Worm (Caenorhabditis elegans): ENCODE measurements around the gene srw-107.

The srw-107 gene

DNA sequence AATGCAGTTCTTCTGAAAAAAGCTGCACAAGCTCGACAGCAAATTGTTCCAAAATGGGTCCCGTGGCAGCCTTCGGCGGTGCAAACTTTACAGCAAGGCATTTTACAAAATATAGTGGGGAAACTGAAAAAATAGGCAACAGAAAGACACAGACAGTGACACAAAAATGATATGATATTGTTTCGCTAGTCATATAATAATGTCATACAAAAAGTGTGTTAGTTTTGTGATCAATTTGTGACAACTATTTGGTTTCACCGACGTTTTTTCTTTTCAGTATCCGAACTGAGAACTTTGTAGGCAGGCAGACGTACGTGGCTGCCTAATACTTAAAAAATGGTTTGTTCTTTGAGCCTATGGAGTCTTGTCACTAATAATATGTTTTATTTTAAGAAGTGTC, 2.0 kb downstream of the srw-107 start, which contains the start of gene nhr-210:
TSS of gene nhr-210 (minus strand) at position 101 of the 400 bp plus-strand sequence.
- TF ChIP-seq Y116A8C.19 (tag; optimal IDR thresholded peaks at IDR 0.05; ENCODE audit: borderline replicate concordance) (no peak), nhr-85 (tag) (peak; percentile 25), efl-1 (optimal IDR thresholded peaks at IDR 0.05) (no peak), efl-1 (GFP tag; optimal IDR thresholded peaks at IDR 0.05 in 1 of 2) (peak in 1 of 2 experiments; percentile 36)

DNA sequence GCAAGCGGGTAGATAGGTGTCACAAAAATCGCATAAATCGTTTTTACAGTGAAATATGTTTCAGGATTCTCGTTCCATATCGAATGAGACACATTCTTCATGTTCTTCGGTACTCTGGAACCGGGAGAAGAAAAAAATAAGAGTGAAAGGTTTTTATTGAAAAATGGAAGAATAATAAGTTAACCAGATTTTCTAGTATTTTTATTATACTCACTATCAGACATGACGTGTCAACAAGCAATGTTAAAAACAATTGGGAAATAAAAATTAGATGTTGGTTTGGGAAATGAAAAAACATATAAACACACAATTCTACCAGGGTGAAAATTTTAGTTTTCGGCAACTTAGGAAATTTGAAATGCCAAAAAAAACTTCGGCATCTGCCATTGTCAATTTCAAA, 9.0 kb downstream of the srw-107 start, which contains the start of gene srh-37:
TSS of gene srh-37 (minus strand) at position 101 of the 400 bp plus-strand sequence.
- TF ChIP-seq elt-3 (tag; optimal IDR thresholded peaks at IDR 0.05) (no peak), F16B12.6 (tag; optimal IDR thresholded peaks at IDR 0.05) (no peak), rnt-1 (tag; optimal IDR thresholded peaks at IDR 0.05) (no peak), fkh-4 (tag; optimal IDR thresholded peaks at IDR 0.05; ENCODE audit: borderline replicate concordance) (no peak), nhr-11 (tag; optimal IDR thresholded peaks at IDR 0.05) (no peak), ceh-88 (GFP tag; IDR thresholded peaks at IDR 0.05) (no peak), ceh-90 (tag; optimal IDR thresholded peaks at IDR 0.05) (no peak), alr-1 (tag; optimal IDR thresholded peaks at IDR 0.05; ENCODE audit: borderline replicate concordance) (no peak), unc-30 (tag; optimal IDR thresholded peaks at IDR 0.05) (no peak), fkh-10 (GFP tag; optimal IDR thresholded peaks at IDR 0.05) (no peak), tbx-2 (tag; optimal IDR thresholded peaks at IDR 0.05) (no peak), lin-35 (GFP tag; optimal IDR thresholded peaks at IDR 0.05) (no peak), aha-1 (tag; optimal IDR thresholded peaks at IDR 0.05) (no peak), ceh-63 (GFP tag; optimal IDR thresholded peaks at IDR 0.05) (no peak), ztf-4 (tag; optimal IDR thresholded peaks at IDR 0.05) (no peak), nhr-28 (tag; optimal IDR thresholded peaks at IDR 0.05) (no peak)

DNA sequence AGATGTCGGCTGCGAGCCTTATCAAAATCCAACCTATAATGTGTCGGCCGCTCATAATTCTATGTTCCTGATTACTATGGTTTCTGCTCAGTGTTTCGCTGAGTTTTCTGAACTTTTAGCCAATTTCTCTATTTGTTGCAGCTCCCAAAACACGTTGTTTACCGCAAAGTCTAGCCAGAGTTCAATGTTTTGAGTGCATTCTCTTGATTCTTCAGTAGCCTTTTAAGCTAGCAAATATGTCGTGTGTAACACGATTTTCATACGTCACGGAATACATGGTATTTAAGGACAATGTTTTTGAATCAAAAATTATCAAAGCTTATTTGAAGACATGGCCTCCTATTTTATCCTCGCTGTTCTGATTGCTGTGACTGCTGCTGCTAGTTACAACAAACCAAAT, 16.2 kb downstream of the srw-107 start, which contains the start of gene srlf-19:
TSS of gene srlf-19 (plus strand) at position 301 of the 400 bp plus-strand sequence.
- TF ChIP-seq nhr-20 (tag; optimal IDR thresholded peaks at IDR 0.05) (no peak), lir-3 (tag; optimal IDR thresholded peaks at IDR 0.05; ENCODE audit: poor library complexity) (no peak), nhr-90 (tag; optimal IDR thresholded peaks at IDR 0.05; ENCODE audit: poor library complexity) (no peak), efl-1 (optimal IDR thresholded peaks at IDR 0.05) (no peak), efl-1 (GFP tag; optimal IDR thresholded peaks at IDR 0.05 in 1 of 2) (no peak), ztf-11 (tag; optimal IDR thresholded peaks at IDR 0.05) (no peak), hpl-2 (GFP tag; optimal IDR thresholded peaks at IDR 0.05) (no peak), irx-1 (tag; optimal IDR thresholded peaks at IDR 0.05) (no peak), lin-35 (GFP tag; optimal IDR thresholded peaks at IDR 0.05) (no peak), ceh-90 (tag; optimal IDR thresholded peaks at IDR 0.05) (no peak), C16A3.4 (tag; optimal IDR thresholded peaks at IDR 0.05) (no peak), elt-2 (tag; optimal IDR thresholded peaks at IDR 0.05) (no peak), alr-1 (tag; optimal IDR thresholded peaks at IDR 0.05; ENCODE audit: borderline replicate concordance) (no peak), nhr-71 (tag; optimal IDR thresholded peaks at IDR 0.05) (no peak), mep-1 (tag; optimal IDR thresholded peaks at IDR 0.05) (no peak), unc-30 (tag; optimal IDR thresholded peaks at IDR 0.05) (no peak), mab-9 (GFP tag; IDR thresholded peaks at IDR 0.05) (no peak), egl-13 (tag; optimal IDR thresholded peaks at IDR 0.05) (no peak), fos-1 (tag; optimal IDR thresholded peaks at IDR 0.05) (no peak)

DNA sequence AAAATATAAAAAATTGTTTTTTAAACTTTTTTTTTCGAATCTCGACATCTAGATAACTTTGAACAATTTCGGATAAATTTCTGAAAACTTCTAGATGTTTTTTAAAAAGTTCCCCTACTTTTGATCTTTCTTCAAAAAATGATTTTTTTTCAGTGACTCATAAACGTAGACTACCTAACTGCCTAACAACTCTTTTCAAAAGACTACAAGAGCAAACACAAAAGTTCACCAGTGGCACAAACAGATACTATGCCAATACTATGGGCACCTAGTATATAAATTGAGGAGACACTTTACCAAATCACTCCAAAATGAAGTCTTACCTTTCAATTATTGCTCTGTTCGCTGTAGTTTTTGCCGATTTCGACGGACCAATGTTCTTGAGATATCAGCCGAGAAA, 17.7 kb downstream of the srw-107 start, which contains the start of gene srlf-35:
TSS of gene srlf-35 (plus strand) at position 301 of the 400 bp plus-strand sequence.
- TF ChIP-seq ceh-8 (GFP tag; optimal IDR thresholded peaks at IDR 0.05) (no peak), nhr-11 (tag; optimal IDR thresholded peaks at IDR 0.05) (no peak), ama-1 (optimal IDR thresholded peaks at IDR 0.05) (no peak), efl-3 (GFP tag; optimal IDR thresholded peaks at IDR 0.05) (no peak), fkh-10 (GFP tag; optimal IDR thresholded peaks at IDR 0.05) (no peak), skn-1 (tag; optimal IDR thresholded peaks at IDR 0.05) (no peak), unc-98 (GFP tag; IDR thresholded peaks at IDR 0.05) (no peak), egl-13 (tag; optimal IDR thresholded peaks at IDR 0.05) (no peak), pag-3 (tag; optimal IDR thresholded peaks at IDR 0.05; ENCODE audit: borderline replicate concordance, insufficient read depth) (no peak)

Data from whole organism, L1 larva.